ENCODE assay signal across 1 worm cellular context in genomic region chrII:6888661-6889579, ce11.
TF ChIP-seq lines count a peak whose summit lies in the region.

No protein-coding gene starts in this region.

TF ChIP-seq in whole organism, L1 larva, 84 proteins besides CTCF, POLR2A, EP300 and RAD21 (continued from another document):
- TF ChIP-seq isw-1 (GFP tag; IDR thresholded peaks at IDR 0.05; lab: Robert Waterston, UW) (no peak), lin-39 (tag; optimal IDR thresholded peaks at IDR 0.05; lab: Kevin White, UChicago) (no peak), fkh-10 (GFP tag; optimal IDR thresholded peaks at IDR 0.05; lab: Kevin White, UChicago) (no peak), ceh-8 (GFP tag; optimal IDR thresholded peaks at IDR 0.05; lab: Kevin White, UChicago) (no peak), nhr-85 (tag; lab: Kevin White, UChicago) (peak; percentile 72), alr-1 (tag; optimal IDR thresholded peaks at IDR 0.05; lab: Kevin White, UChicago; ENCODE audit: borderline replicate concordance) (no peak), fkh-4 (tag; optimal IDR thresholded peaks at IDR 0.05; lab: Kevin White, UChicago; ENCODE audit: borderline replicate concordance) (no peak), C04F5.9 (tag; optimal IDR thresholded peaks at IDR 0.05; lab: Kevin White, UChicago) (no peak), nhr-20 (tag; optimal IDR thresholded peaks at IDR 0.05; lab: Kevin White, UChicago) (peak; percentile 11), ztf-4 (tag; optimal IDR thresholded peaks at IDR 0.05; lab: Kevin White, UChicago) (peak; percentile 39), nhr-11 (tag; optimal IDR thresholded peaks at IDR 0.05; lab: Kevin White, UChicago) (no peak), efl-1 (optimal IDR thresholded peaks at IDR 0.05; lab: Kevin White, UChicago) (no peak), efl-1 (GFP tag; optimal IDR thresholded peaks at IDR 0.05 in 1 of 2; lab: Kevin White, UChicago) (peak in 1 of 2 experiments; percentile 90), C16A3.4 (tag; optimal IDR thresholded peaks at IDR 0.05; lab: Kevin White, UChicago) (no peak), lin-35 (GFP tag; optimal IDR thresholded peaks at IDR 0.05; lab: Kevin White, UChicago) (peak in 1 of 2 experiments; percentile 9), mab-9 (GFP tag; IDR thresholded peaks at IDR 0.05; lab: Robert Waterston, UW) (no peak), nhr-77 (tag; optimal IDR thresholded peaks at IDR 0.05; lab: Kevin White, UChicago) (no peak), ces-1 (GFP tag; optimal IDR thresholded peaks at IDR 0.05; lab: Kevin White, UChicago) (no peak), aha-1 (tag; optimal IDR thresholded peaks at IDR 0.05; lab: Kevin White, UChicago) (no peak), tbx-2 (tag; optimal IDR thresholded peaks at IDR 0.05; lab: Kevin White, UChicago) (peak; percentile 23), egl-27 (tag; optimal IDR thresholded peaks at IDR 0.05; lab: Kevin White, UChicago) (no peak)
